Worm (Caenorhabditis elegans): ENCODE measurements around the gene abts-3.

Gene abts-3

DNA sequence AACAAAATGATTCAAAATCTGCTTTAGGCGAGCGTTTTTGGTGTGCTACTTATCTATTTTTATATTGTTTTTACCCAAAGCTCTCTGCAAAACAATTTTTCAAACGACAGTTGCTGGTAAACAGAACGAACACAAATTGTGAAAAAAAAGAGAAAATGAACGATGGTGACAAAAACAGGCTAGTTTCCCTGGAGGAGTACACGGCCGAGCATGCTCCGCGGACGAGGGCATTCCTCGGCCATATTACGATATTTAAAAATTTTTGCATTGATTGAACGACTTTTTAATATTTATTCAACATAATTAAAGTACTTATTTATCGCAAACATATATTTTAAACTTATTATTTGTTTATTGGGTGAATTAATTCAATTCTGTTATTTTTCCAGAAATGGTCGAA is 35.3 kb upstream of the abts-3 start, which contains the start of the genes tpp-2 and rbbp-5 (continued):
- no peak for TF ChIP-seq mec-3 (tag; optimal IDR thresholded peaks at IDR 0.05; ENCODE audit: borderline replicate concordance)
- no peak for TF ChIP-seq unc-55 (GFP tag; optimal IDR thresholded peaks at IDR 0.05)
- TF ChIP-seq T23F11.4 (GFP tag; optimal IDR thresholded peaks at IDR 0.05): no peak
- no peak for TF ChIP-seq ceh-22 (tag; optimal IDR thresholded peaks at IDR 0.05)
- no peak for TF ChIP-seq npax-4 (tag; optimal IDR thresholded peaks at IDR 0.05)
- peak; percentile 65 for TF ChIP-seq tbx-7 (tag; optimal IDR thresholded peaks at IDR 0.05)
- TF ChIP-seq pros-1 (tag; optimal IDR thresholded peaks at IDR 0.05): no peak
- no peak for TF ChIP-seq hlh-13 (GFP tag; optimal IDR thresholded peaks at IDR 0.05)
- TF ChIP-seq ceh-14 (tag; optimal IDR thresholded peaks at IDR 0.05): peak; percentile 30
- no peak for TF ChIP-seq nfya-1 (tag; optimal IDR thresholded peaks at IDR 0.05)
- peak; percentile 82 for TF ChIP-seq C08G9.2 (tag; optimal IDR thresholded peaks at IDR 0.05)
- no peak for TF ChIP-seq ztf-16 (tag; optimal IDR thresholded peaks at IDR 0.05)
- TF ChIP-seq ref-2 (tag; optimal IDR thresholded peaks at IDR 0.05): peak; percentile 23
- no peak for TF ChIP-seq ttx-3 (tag; optimal IDR thresholded peaks at IDR 0.05)
- TF ChIP-seq pax-1 (tag; optimal IDR thresholded peaks at IDR 0.05): no peak
- no peak for TF ChIP-seq unc-42 (tag; optimal IDR thresholded peaks at IDR 0.05)
- TF ChIP-seq gmeb-2 (tag; optimal IDR thresholded peaks at IDR 0.05): no peak
- no peak for TF ChIP-seq syd-9 (tag; optimal IDR thresholded peaks at IDR 0.05)
- TF ChIP-seq nhr-232 (tag; optimal IDR thresholded peaks at IDR 0.05): no peak
- TF ChIP-seq pat-9 (tag; optimal IDR thresholded peaks at IDR 0.05): no peak
- TF ChIP-seq ceh-6 (GFP tag; optimal IDR thresholded peaks at IDR 0.05): no peak
- TF ChIP-seq sox-2 (GFP tag; IDR thresholded peaks at IDR 0.05): no peak
- TF ChIP-seq dmd-4 (tag; optimal IDR thresholded peaks at IDR 0.05; ENCODE audit: borderline replicate concordance): no peak
- TF ChIP-seq dve-1 (tag; optimal IDR thresholded peaks at IDR 0.05): no peak
- no peak for TF ChIP-seq ahr-1 (tag; optimal IDR thresholded peaks at IDR 0.05)
- TF ChIP-seq ets-4 (tag; optimal IDR thresholded peaks at IDR 0.05): peak; percentile 83
- TF ChIP-seq hlh-15 (tag; optimal IDR thresholded peaks at IDR 0.05): no peak
- no peak for TF ChIP-seq elt-4 (tag; optimal IDR thresholded peaks at IDR 0.05)
- TF ChIP-seq che-1 (tag; optimal IDR thresholded peaks at IDR 0.05): no peak
- no peak for TF ChIP-seq sdc-2 (tag; optimal IDR thresholded peaks at IDR 0.05)
- no peak for TF ChIP-seq ceh-18 (tag; optimal IDR thresholded peaks at IDR 0.05)
- TF ChIP-seq pha-4 (tag; optimal IDR thresholded peaks at IDR 0.05): no peak
- TF ChIP-seq unc-86 (tag; optimal IDR thresholded peaks at IDR 0.05): no peak
- TF ChIP-seq pqm-1 (tag; optimal IDR thresholded peaks at IDR 0.05): no peak

DNA sequence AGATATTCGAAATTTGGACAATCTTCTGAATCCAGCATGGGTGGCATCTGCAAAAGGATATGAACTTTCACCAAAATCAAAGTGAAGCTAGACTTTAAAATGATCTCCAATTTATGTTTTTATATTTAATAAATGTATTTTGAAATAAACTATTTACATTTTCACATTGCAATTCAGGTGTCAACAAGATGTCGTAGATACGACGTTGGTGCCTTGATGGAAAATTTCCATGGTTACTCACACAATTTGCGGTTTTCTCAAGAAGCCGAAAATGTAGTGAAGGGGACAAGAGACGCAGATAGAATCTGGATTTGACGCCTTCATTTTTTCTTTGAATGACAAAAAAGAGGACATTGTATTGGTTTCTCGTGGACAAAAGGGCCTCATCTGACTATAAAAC is 33.2 kb upstream of the abts-3 start, which contains the start of gene rgs-3:
Gene rgs-3, plus strand, starts transcription at position 301 of the 400 bp plus-strand sequence.
- TF ChIP-seq hlh-6 (tag; optimal IDR thresholded peaks at IDR 0.05) (no peak), ceh-22 (tag; optimal IDR thresholded peaks at IDR 0.05) (no peak), ceh-19 (GFP tag; optimal IDR thresholded peaks at IDR 0.05) (no peak), fax-1 (tag; optimal IDR thresholded peaks at IDR 0.05) (no peak), lim-6 (tag; optimal IDR thresholded peaks at IDR 0.05) (no peak), sdc-2 (tag; optimal IDR thresholded peaks at IDR 0.05) (no peak), ceh-34 (tag; optimal IDR thresholded peaks at IDR 0.05) (no peak), sox-2 (GFP tag; IDR thresholded peaks at IDR 0.05) (no peak)

DNA sequence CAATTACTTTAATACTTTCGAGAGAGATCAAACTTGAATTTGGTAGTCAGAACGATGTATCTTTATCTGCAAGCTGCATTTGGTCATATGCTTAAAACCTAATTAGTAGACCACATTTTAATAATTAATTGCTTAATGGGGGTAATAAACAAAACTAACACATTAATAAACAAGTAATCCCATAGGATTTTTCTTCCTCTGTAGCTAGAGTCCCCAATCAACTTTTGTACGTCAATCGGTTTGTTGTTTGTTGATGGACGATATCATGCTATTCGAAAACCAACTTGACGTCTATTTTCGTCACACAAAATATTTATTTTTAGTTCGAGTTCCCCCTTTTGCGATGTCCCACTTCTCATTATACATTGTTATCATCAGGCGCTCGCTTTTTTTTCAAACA is 31.2 kb upstream of the abts-3 start:
- no peak for TF ChIP-seq zip-5 (tag; optimal IDR thresholded peaks at IDR 0.05)
- no peak for TF ChIP-seq ceh-34 (tag; optimal IDR thresholded peaks at IDR 0.05)
- no peak for TF ChIP-seq nfya-1 (tag; optimal IDR thresholded peaks at IDR 0.05)
- TF ChIP-seq ref-2 (tag; optimal IDR thresholded peaks at IDR 0.05): no peak
- TF ChIP-seq dmd-4 (tag; optimal IDR thresholded peaks at IDR 0.05; ENCODE audit: borderline replicate concordance): no peak
- no peak for TF ChIP-seq K09A11.1 (tag; optimal IDR thresholded peaks at IDR 0.05; ENCODE audit: insufficient read depth)
- TF ChIP-seq ceh-9 (tag; optimal IDR thresholded peaks at IDR 0.05): no peak
- no peak for TF ChIP-seq unc-86 (tag; optimal IDR thresholded peaks at IDR 0.05)
- no peak for TF ChIP-seq ttx-3 (tag; optimal IDR thresholded peaks at IDR 0.05)
- no peak for TF ChIP-seq odd-2 (tag; optimal IDR thresholded peaks at IDR 0.05)
- no peak for TF ChIP-seq pat-9 (tag; optimal IDR thresholded peaks at IDR 0.05)
- no peak for TF ChIP-seq ceh-48 (tag; optimal IDR thresholded peaks at IDR 0.05)
- no peak for TF ChIP-seq madf-2 (tag; optimal IDR thresholded peaks at IDR 0.05)
- TF ChIP-seq ceh-2 (tag; optimal IDR thresholded peaks at IDR 0.05): no peak
- no peak for TF ChIP-seq hlh-30 (tag; optimal IDR thresholded peaks at IDR 0.05; ENCODE audit: insufficient read depth)
- TF ChIP-seq ceh-19 (GFP tag; optimal IDR thresholded peaks at IDR 0.05): no peak
- no peak for TF ChIP-seq pros-1 (tag; optimal IDR thresholded peaks at IDR 0.05)
- no peak for TF ChIP-seq npax-4 (tag; optimal IDR thresholded peaks at IDR 0.05)
- no peak for TF ChIP-seq hlh-6 (tag; optimal IDR thresholded peaks at IDR 0.05)

All from whole organism, late embryonic.